Worm (Caenorhabditis elegans): ENCODE results near the gene nhr-32.

DNA sequence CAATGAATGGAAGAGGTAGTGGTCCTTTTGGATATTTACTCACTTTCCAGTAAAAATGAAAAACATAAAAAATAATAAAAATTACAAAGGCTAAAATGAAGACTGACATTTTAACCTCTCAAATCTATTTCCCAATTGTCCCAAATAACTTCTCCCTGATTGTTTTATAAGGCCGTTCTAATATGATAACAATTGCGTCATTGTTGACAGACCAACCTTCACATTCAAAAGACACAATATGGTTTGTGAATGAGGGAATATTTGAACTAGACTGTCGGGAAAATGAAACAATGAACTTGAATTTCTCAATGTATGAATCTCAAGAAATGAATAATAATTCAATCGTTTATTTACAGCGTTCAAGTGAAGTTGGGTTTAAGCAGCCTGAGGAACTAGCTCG is 15.5 kb downstream of the nhr-32 start, which contains the start of gene cyp-14A1:
- no peak for TF ChIP-seq nhr-12 (tag; optimal IDR thresholded peaks at IDR 0.05)
- TF ChIP-seq mdl-1 (tag; optimal IDR thresholded peaks at IDR 0.05) = no peak
- no peak for TF ChIP-seq nhr-23 (tag; optimal IDR thresholded peaks at IDR 0.05)
- no peak for TF ChIP-seq nhr-77 (tag; optimal IDR thresholded peaks at IDR 0.05)
- no peak for TF ChIP-seq R02D3.7 (tag; optimal IDR thresholded peaks at IDR 0.05)
- no peak for TF ChIP-seq sma-9 (GFP tag; optimal IDR thresholded peaks at IDR 0.05)
- TF ChIP-seq sma-9 (tag; optimal IDR thresholded peaks at IDR 0.05) = no peak
- no peak for TF ChIP-seq ama-1 (optimal IDR thresholded peaks at IDR 0.05)
- TF ChIP-seq nhr-10 (tag; optimal IDR thresholded peaks at IDR 0.05) = no peak
- no peak for TF ChIP-seq nhr-11 (tag; optimal IDR thresholded peaks at IDR 0.05)
- TF ChIP-seq ztf-4 (tag; optimal IDR thresholded peaks at IDR 0.05) = no peak
- TF ChIP-seq egl-27 (tag; optimal IDR thresholded peaks at IDR 0.05) = no peak
- TF ChIP-seq ztf-11 (tag; optimal IDR thresholded peaks at IDR 0.05) = no peak
- no peak for TF ChIP-seq nhr-21 (tag; optimal IDR thresholded peaks at IDR 0.05)
